Worm (Caenorhabditis elegans): ENCODE measurements around the gene unc-60.

unc-60 gene

DNA sequence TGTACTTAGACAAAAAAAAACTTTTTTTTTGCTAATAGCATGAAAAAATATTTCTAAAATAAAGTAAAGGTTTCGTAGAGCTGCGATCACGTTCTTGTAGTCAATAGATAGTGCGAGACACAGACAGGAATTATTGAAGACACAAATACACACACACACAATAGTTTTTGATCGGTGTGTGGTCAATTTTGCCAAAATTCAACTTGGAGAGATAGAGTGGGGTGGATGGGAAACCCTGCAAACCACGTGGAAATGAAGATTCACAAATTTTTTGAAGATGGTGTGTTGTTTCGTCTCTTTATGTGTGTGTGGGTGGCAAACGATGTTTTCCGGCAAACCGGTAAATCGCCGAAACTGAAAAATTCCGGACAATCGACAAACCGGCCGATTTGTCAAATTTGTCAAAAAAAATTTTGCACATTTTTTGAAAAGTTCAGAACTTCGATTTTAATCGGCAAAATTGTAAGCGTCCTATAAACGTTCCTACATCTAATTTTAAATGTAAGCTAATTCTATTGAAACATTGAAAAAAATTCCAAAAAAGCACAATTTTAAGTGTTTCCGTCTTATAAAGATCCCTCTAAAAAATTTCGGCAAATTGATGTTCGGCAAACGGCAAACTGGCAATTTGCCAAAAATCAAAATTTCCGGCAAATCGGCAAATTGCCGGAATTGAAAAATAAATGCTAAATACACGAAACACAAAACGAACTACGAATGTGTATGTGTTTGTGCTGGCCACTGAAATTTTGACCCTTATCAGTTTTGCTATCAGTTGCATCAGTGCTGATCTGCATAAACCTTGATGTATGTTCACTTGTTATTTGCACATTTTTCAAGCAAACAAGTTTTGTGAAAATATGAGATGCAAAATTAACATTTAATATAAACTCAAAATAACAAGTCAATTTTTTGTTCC lies 42.1 kb upstream of the unc-60 start (continued):
- TF ChIP-seq mep-1 (tag; optimal IDR thresholded peaks at IDR 0.05) (no peak), aha-1 (tag) (peak; percentile 97), F10B5.3 (tag; optimal IDR thresholded peaks at IDR 0.05) (no peak), Y48G9A.11 (GFP tag; IDR thresholded peaks at IDR 0.05) (no peak), nhr-28 (tag; optimal IDR thresholded peaks at IDR 0.05) (peak; percentile 87), D1046.2 (GFP tag; IDR thresholded peaks at IDR 0.05) (no peak), ceh-62 (tag; optimal IDR thresholded peaks at IDR 0.05) (no peak), attf-4 (tag; optimal IDR thresholded peaks at IDR 0.05) (no peak), Y105C5A.15 (GFP tag; IDR thresholded peaks at IDR 0.05) (no peak), arid-1 (GFP tag; conservative IDR thresholded peaks at IDR 0.05) (no peak), dmd-9 (GFP tag; IDR thresholded peaks at IDR 0.05) (no peak), nhr-10 (tag; optimal IDR thresholded peaks at IDR 0.05) (no peak), mdt-29 (GFP tag; IDR thresholded peaks at IDR 0.05) (no peak), ZK337.2 (GFP tag; IDR thresholded peaks at IDR 0.05) (no peak), mxl-2 (GFP tag; conservative IDR thresholded peaks at IDR 0.05) (no peak), zfp-2 (tag; optimal IDR thresholded peaks at IDR 0.05) (no peak), fos-1 (tag; optimal IDR thresholded peaks at IDR 0.05) (no peak), spr-1 (tag; optimal IDR thresholded peaks at IDR 0.05) (no peak), hmg-1.1 (GFP tag; IDR thresholded peaks at IDR 0.05) (no peak)

DNA sequence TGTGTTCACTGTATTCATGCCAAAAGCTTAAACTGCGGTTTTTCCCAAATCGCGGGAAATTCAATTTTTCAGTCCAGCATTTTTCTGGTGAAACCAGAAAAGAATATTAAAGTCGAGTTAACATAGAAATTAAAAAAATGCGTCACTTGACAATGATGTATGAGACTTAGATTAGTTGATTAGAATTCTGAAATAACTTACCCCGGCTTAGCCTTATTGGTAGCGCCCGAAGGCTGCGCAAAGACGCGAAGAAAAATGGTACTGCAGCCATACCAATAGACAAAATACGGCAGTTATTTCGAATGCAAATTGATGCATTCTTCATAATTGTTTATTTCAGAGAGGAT lies 41.5 kb upstream of the unc-60 start:
- no peak for TF ChIP-seq rbr-2 (tag; optimal IDR thresholded peaks at IDR 0.05)
- no peak for TF ChIP-seq tra-1 (GFP tag; IDR thresholded peaks at IDR 0.05)
- no peak for TF ChIP-seq madf-5 (GFP tag; IDR thresholded peaks at IDR 0.05)
- no peak for TF ChIP-seq lin-38 (GFP tag; IDR thresholded peaks at IDR 0.05)
- no peak for TF ChIP-seq dmd-6 (GFP tag; IDR thresholded peaks at IDR 0.05)

DNA sequence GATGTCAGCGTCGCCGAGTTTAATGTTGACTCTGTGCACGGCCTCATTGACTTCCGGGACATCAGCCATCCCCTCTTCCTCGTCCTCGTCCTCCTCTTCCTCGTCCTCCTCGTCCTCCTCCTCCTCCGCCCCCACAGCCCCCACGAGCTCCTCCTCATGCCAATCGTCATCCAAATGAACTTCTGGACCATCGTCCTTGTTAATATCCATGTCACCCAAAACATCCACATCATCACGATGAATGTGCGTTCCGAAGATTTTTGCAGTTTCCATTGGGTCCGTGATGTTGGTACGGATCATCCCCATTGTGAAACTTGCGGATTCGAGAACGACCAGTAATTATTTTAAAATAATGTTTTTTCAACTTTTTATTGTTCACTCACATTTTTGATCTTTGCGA lies 40.5 kb upstream of the unc-60 start:
- TF ChIP-seq aha-1 (tag) (peak; percentile 99), F49E8.2 (tag; optimal IDR thresholded peaks at IDR 0.05; ENCODE audit: borderline replicate concordance) (no peak), spr-1 (tag; optimal IDR thresholded peaks at IDR 0.05) (no peak), fkh-10 (GFP tag; optimal IDR thresholded peaks at IDR 0.05) (no peak), set-16 (GFP tag; IDR thresholded peaks at IDR 0.05) (peak; percentile 80), mep-1 (tag; optimal IDR thresholded peaks at IDR 0.05) (no peak)

DNA sequence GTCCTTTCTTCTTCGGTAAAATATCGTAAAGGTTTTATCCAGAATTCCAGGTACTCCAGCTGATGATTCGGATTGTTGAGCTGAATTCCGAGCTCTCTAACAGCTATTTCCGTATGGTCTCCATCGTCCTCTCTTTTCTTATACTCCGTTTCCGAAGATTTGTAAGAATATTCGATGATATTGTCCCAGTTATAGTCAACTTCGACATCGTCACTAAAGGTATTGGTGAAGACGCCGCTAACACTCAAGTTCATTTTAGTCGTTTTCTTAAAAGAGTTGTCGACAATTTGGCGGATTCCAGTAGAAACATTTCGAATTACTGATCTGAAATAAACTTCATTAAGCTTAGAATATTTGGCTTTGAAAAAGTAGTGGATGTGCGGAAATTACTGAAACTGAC lies 39.8 kb upstream of the unc-60 start:
- TF ChIP-seq mdt-29 (GFP tag; IDR thresholded peaks at IDR 0.05): no peak
- no peak for TF ChIP-seq Y5F2A.4 (GFP tag; optimal IDR thresholded peaks at IDR 0.05)
- no peak for TF ChIP-seq arid-1 (GFP tag; conservative IDR thresholded peaks at IDR 0.05)
- no peak for TF ChIP-seq nhr-42 (GFP tag; IDR thresholded peaks at IDR 0.05)
- TF ChIP-seq nhr-25 (tag; optimal IDR thresholded peaks at IDR 0.05; ENCODE audit: borderline replicate concordance, insufficient read depth): no peak
- no peak for TF ChIP-seq lim-7 (GFP tag; IDR thresholded peaks at IDR 0.05)
- TF ChIP-seq aly-2 (tag; optimal IDR thresholded peaks at IDR 0.05): no peak
- TF ChIP-seq unc-39 (tag; optimal IDR thresholded peaks at IDR 0.05): no peak
- no peak for TF ChIP-seq daf-8 (GFP tag; IDR thresholded peaks at IDR 0.05)
- no peak for TF ChIP-seq nhr-76 (tag; optimal IDR thresholded peaks at IDR 0.05)
- no peak for TF ChIP-seq ceh-44 (GFP tag; IDR thresholded peaks at IDR 0.05)
- no peak for TF ChIP-seq php-3 (GFP tag; IDR thresholded peaks at IDR 0.05)

Measured in whole organism, L4 larva.